Fruit fly (Drosophila melanogaster) whole organism, embryonic: ENCODE data around the gene CG10803.

Experiments
- Antp ChIP-seq: fragments of 200-800 bp; sonication (Bioruptor generic); optimal IDR thresholded peaks from 3 replicates; lab custom pipeline; 2016; ENCODE audit warnings: missing biosample characterization, missing genetic modification characterization
- Awh ChIP-seq: fragments of 200-800 bp; sonication (Bioruptor generic); IDR thresholded peaks from 2 replicates; pipeline ENCODE4, ENCODE4 v1.3.6; 2022; ENCODE audit warnings: missing biosample characterization, missing genetic modification characterization
- Blimp-1 ChIP-seq: fragments of 200-800 bp; sonication (Bioruptor generic); optimal IDR thresholded peaks from 3 replicates; lab custom pipeline; 2018; ENCODE audit warnings: missing biosample characterization, missing genetic modification characterization, mild to moderate bottlenecking, moderate library complexity, missing genetic modification reagents
- CG11456 ChIP-seq: fragments of 200-800 bp; sonication (Bioruptor generic); IDR thresholded peaks from 3 replicates; pipeline ENCODE4 v1.3.6; 2022; ENCODE audit warnings: missing biosample characterization, missing genetic modification characterization
- CG14710 ChIP-seq: fragments of 200-800 bp; sonication (Bioruptor generic); optimal IDR thresholded peaks from 3 replicates; lab custom pipeline; 2019; ENCODE audit warnings: missing biosample characterization, mild to moderate bottlenecking, missing genetic modification characterization, moderate library complexity
- CG1647 ChIP-seq: fragments of 200-800 bp; sonication (Bioruptor generic); optimal IDR thresholded peaks from 3 replicates; lab custom pipeline; 2016; ENCODE audit warnings: missing biosample characterization, missing genetic modification characterization
- CG17385 ChIP-seq: fragments of 200-800 bp; sonication (Bioruptor generic); optimal IDR thresholded peaks from 3 replicates; lab custom pipeline; 2018; ENCODE audit warnings: missing biosample characterization, mild to moderate bottlenecking, missing genetic modification characterization
- CG17612 ChIP-seq: fragments of 200-800 bp; sonication (Bioruptor generic); IDR thresholded peaks from 2 replicates; pipeline ENCODE4 v1.3.6; 2022; ENCODE audit warnings: missing biosample characterization, missing genetic modification characterization
- CG1832 ChIP-seq: fragments of 200-800 bp; sonication (Bioruptor generic); optimal IDR thresholded peaks from 2 replicates; lab custom pipeline; 2017; ENCODE audit warnings: missing biosample characterization, mild to moderate bottlenecking, missing genetic modification characterization, inconsistent platforms
- CG2875 ChIP-seq: fragments of 200-800 bp; sonication (Bioruptor generic); optimal IDR thresholded peaks from 2 replicates; lab custom pipeline; 2017; ENCODE audit warnings: missing biosample characterization, mild to moderate bottlenecking, missing genetic modification characterization, missing genetic modification reagents
- CG8478 ChIP-seq: fragments of >200 bp; optimal IDR thresholded peaks from 2 replicates; lab custom pipeline; 2018
- CG9437 ChIP-seq: fragments of 200-800 bp; sonication (Bioruptor generic); optimal IDR thresholded peaks from 2 replicates; lab custom pipeline; 2018; ENCODE audit warnings: missing biosample characterization, mild to moderate bottlenecking, missing genetic modification characterization
- CG9727 ChIP-seq: fragments of 200-800 bp; sonication (Bioruptor generic); optimal IDR thresholded peaks from 3 replicates; lab custom pipeline; 2017; ENCODE audit warnings: missing biosample characterization, mild to moderate bottlenecking, missing genetic modification characterization
- Dad ChIP-seq: fragments of 200-800 bp; sonication (Bioruptor generic); optimal IDR thresholded peaks from 3 replicates; lab custom pipeline; 2016; ENCODE audit warnings: missing biosample characterization, missing genetic modification characterization
- Dek ChIP-seq: fragments of 200-800 bp; sonication (Bioruptor generic); optimal IDR thresholded peaks from 3 replicates; lab custom pipeline; 2019; ENCODE audit warnings: missing biosample characterization, mild to moderate bottlenecking, missing genetic modification characterization, moderate library complexity
- Ets65A ChIP-seq: fragments of 200-800 bp; sonication (Bioruptor generic); peaks from one replicate; lab custom pipeline; 2016; ENCODE audit warnings: missing biosample characterization, missing genetic modification characterization
- Hr51 ChIP-seq, 2 experiments: fragments of 200-800 bp; sonication (Bioruptor generic); optimal IDR thresholded peaks; 2 replicates in 1 of 2; 3 replicates in 1 of 2; lab custom pipeline; 2016 to 2018; ENCODE audit warnings: missing biosample characterization in 2 of 2, missing genetic modification characterization in 2 of 2, mild to moderate bottlenecking in 1 of 2, moderate library complexity in 1 of 2
- Lhr ChIP-seq: fragments of 200-800 bp; sonication (Bioruptor generic); optimal IDR thresholded peaks from 3 replicates; lab custom pipeline; 2017; ENCODE audit warnings: mild to moderate bottlenecking, missing biosample characterization, missing genetic modification reagents, missing genetic modification characterization
- Med ChIP-seq: fragments of 200-800 bp; sonication (Bioruptor generic); peaks from one replicate; lab custom pipeline; 2016; ENCODE audit warnings: missing biosample characterization, missing genetic modification characterization, mild to moderate bottlenecking, inconsistent platforms, moderate library complexity
- NC2β ChIP-seq: fragments of 200-800 bp; sonication (Bioruptor generic); optimal IDR thresholded peaks from 2 replicates; lab custom pipeline; 2016; ENCODE audit warnings: missing biosample characterization, missing genetic modification characterization
- NFAT ChIP-seq: fragments of 200-800 bp; sonication (Bioruptor generic); IDR thresholded peaks from 2 replicates; pipeline ENCODE4 v1.3.6; 2022; ENCODE audit warnings: missing biosample characterization, missing genetic modification characterization
- Pdp1 ChIP-seq, 2 experiments: fragments of 200-800 bp; sonication (Bioruptor generic); optimal IDR thresholded peaks; 3 replicates each; lab custom pipeline; 2016; ENCODE audit warnings: missing biosample characterization in 2 of 2, missing genetic modification characterization in 2 of 2, mild to moderate bottlenecking in 1 of 2, moderate library complexity in 1 of 2
- Trl ChIP-seq, 3 experiments: fragments of >200 bp in 2 of 3; fragments of 200-800 bp in 1 of 3; sonication (Bioruptor generic) in 1 of 3; optimal IDR thresholded peaks; 2 replicates in 1 of 3; 3 replicates in 2 of 3; lab custom pipeline; 2016 to 2017; ENCODE audit warnings: missing biosample characterization in 1 of 3, missing genetic modification characterization in 1 of 3
- cas ChIP-seq: fragments of 200-800 bp; sonication (Bioruptor generic); IDR thresholded peaks from 2 replicates; pipeline ENCODE4 v1.3.6; 2022; ENCODE audit warnings: missing biosample characterization, missing genetic modification characterization
- dysf ChIP-seq: fragments of 200-800 bp; sonication (Bioruptor generic); IDR thresholded peaks from 3 replicates; pipeline ENCODE4 v1.3.6; 2022; ENCODE audit warnings: missing biosample characterization, missing genetic modification characterization
- en ChIP-seq: fragments of 200-800 bp; sonication (Bioruptor generic); optimal IDR thresholded peaks from 2 replicates; lab custom pipeline; 2016; ENCODE audit warnings: missing biosample characterization, missing genetic modification characterization
- eve ChIP-seq, 2 experiments: fragments of >200 bp; optimal IDR thresholded peaks; 2 replicates each; lab custom pipeline; 2017; ENCODE audit warnings: missing biosample characterization in 2 of 2, missing genetic modification characterization in 2 of 2
- gcm ChIP-seq: fragments of 200-800 bp; sonication (Bioruptor generic); optimal IDR thresholded peaks from 2 replicates; lab custom pipeline; 2019; ENCODE audit warnings: missing biosample characterization, mild to moderate bottlenecking, missing genetic modification characterization, moderate library complexity
- gem ChIP-seq: fragments of 200-800 bp; sonication (Bioruptor generic); optimal IDR thresholded peaks from 2 replicates; lab custom pipeline; 2019; ENCODE audit warnings: missing biosample characterization, mild to moderate bottlenecking, missing genetic modification characterization, moderate library complexity
- grau ChIP-seq: fragments of 200-800 bp; optimal IDR thresholded peaks from 3 replicates; lab custom pipeline; 2019; ENCODE audit warnings: missing biosample characterization, mild to moderate bottlenecking, missing genetic modification characterization, moderate library complexity
- gsb-n ChIP-seq: fragments of 200-800 bp; sonication (Bioruptor generic); optimal IDR thresholded peaks from 3 replicates; lab custom pipeline; 2018; ENCODE audit warnings: missing biosample characterization, mild to moderate bottlenecking, missing genetic modification characterization
- hkb ChIP-seq, 2 experiments: fragments of 200-800 bp in 1 of 2; fragments of >200 bp in 1 of 2; sonication (Bioruptor generic) in 1 of 2; IDR thresholded peaks in 1 of 2; optimal IDR thresholded peaks in 1 of 2; 2 replicates each; pipeline versions ENCODE4 v1.3.6 to Lab custom; 2017 to 2022; ENCODE audit warnings: missing biosample characterization in 1 of 2, missing genetic modification characterization in 1 of 2
- lmd ChIP-seq: fragments of 200-800 bp; sonication (Bioruptor generic); IDR thresholded peaks from 2 replicates; pipeline ENCODE4 v1.3.6; 2022; ENCODE audit warnings: missing biosample characterization, missing genetic modification characterization
- nau ChIP-seq: fragments of 200-800 bp; sonication (Bioruptor generic); optimal IDR thresholded peaks from 3 replicates; lab custom pipeline; 2017; ENCODE audit warnings: missing biosample characterization, mild to moderate bottlenecking, missing genetic modification characterization, missing genetic modification reagents
- oc ChIP-seq: fragments of 200-800 bp; sonication (Bioruptor generic); optimal IDR thresholded peaks from 2 replicates; lab custom pipeline; 2018; ENCODE audit warnings: missing biosample characterization, mild to moderate bottlenecking, missing genetic modification characterization, moderate library complexity
- ranshi ChIP-seq: fragments of 200-800 bp; sonication (Bioruptor generic); IDR thresholded peaks from 2 replicates; pipeline ENCODE4 v1.3.6; 2022; ENCODE audit warnings: missing biosample characterization, missing genetic modification characterization
- row ChIP-seq: fragments of 200-800 bp; sonication (Bioruptor generic); IDR thresholded peaks from 3 replicates; pipeline ENCODE4 v1.3.6; 2022; ENCODE audit warnings: missing biosample characterization, missing genetic modification characterization
- sens-2 ChIP-seq: fragments of 200-800 bp; sonication (Bioruptor generic); IDR thresholded peaks from 2 replicates; pipeline ENCODE4 v1.3.6; 2022; ENCODE audit warnings: missing biosample characterization, missing genetic modification characterization
- seq ChIP-seq: fragments of 200-800 bp; sonication (Bioruptor generic); IDR thresholded peaks from 2 replicates; pipeline ENCODE4 v1.3.6; 2022; ENCODE audit warnings: missing biosample characterization, missing genetic modification characterization
- shn ChIP-seq: fragments of 200-800 bp; sonication (Bioruptor generic); optimal IDR thresholded peaks from 3 replicates; lab custom pipeline; 2016; ENCODE audit warnings: missing biosample characterization, missing genetic modification characterization
- slbo ChIP-seq: fragments of 200-800 bp; sonication (Bioruptor generic); IDR thresholded peaks from 2 replicates; pipeline ENCODE4 v1.3.6; 2022; ENCODE audit warnings: missing biosample characterization, missing genetic modification characterization
- slou ChIP-seq: fragments of 200-800 bp; sonication (Bioruptor generic); optimal IDR thresholded peaks from 3 replicates; lab custom pipeline; 2016; ENCODE audit warnings: missing biosample characterization, missing genetic modification characterization
- so ChIP-seq: fragments of 200-800 bp; sonication (Bioruptor generic); IDR thresholded peaks from 3 replicates; pipeline ENCODE4 v1.3.6; 2022; ENCODE audit warnings: missing biosample characterization, missing genetic modification characterization
- tin ChIP-seq: fragments of 200-800 bp; sonication (Bioruptor generic); optimal IDR thresholded peaks from 3 replicates; lab custom pipeline; 2016; ENCODE audit warnings: missing biosample characterization, missing genetic modification characterization
- zf30C ChIP-seq: fragments of 200-800 bp; sonication (Bioruptor generic); optimal IDR thresholded peaks from 3 replicates; lab custom pipeline; 2018; ENCODE audit warnings: missing biosample characterization, mild to moderate bottlenecking, missing genetic modification characterization

The CG10803 gene

DNA sequence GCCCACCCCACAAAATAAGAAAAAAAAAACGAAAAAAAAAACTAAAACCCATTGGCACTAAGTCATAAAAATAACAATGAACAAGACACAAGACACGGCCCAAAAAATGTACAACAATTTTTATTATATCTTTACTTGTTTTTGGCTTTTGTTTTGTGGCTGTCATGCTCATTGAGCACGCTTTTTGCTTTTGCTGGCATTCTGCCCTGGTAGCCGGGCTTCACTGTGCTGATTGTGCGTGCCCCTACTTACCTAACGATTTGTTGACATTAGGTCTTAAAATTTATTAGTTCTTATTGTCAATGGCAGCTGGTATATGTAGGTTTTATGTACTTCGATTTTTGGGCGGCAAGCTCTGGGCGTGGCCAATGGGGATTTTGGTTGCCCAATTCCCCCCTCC lies 27.0 kb upstream of the CG10803 start:
- no peak for TF ChIP-seq Dad (GFP tag; lab: Kevin White, UChicago)
- no peak for TF ChIP-seq Lhr (GFP tag; lab: Kevin White, UChicago)
- TF ChIP-seq CG17612 (GFP tag; lab: Robert Waterston, UW), result no peak
- no peak for TF ChIP-seq tin
- TF ChIP-seq sens-2 (GFP tag; lab: Robert Waterston, UW), result no peak
- no peak for TF ChIP-seq Trl (optimal IDR thresholded peaks at IDR 0.05; lab: Kevin White, UChicago)
- TF ChIP-seq Trl (GFP tag; optimal IDR thresholded peaks at IDR 0.05; lab: Kevin White, UChicago), result no peak
- TF ChIP-seq seq (GFP tag; lab: Robert Waterston, UW), result no peak
- no peak for TF ChIP-seq slou (GFP tag; lab: Kevin White, UChicago)
- TF ChIP-seq gem (tag; lab: Kevin White, UChicago), result no peak
- TF ChIP-seq dysf (GFP tag; lab: Robert Waterston, UW), result no peak
- peak; percentile 19; the same call in 1 of the 2 replicates for TF ChIP-seq lmd (GFP tag; lab: Robert Waterston, UW)
- no peak for TF ChIP-seq CG1647
- TF ChIP-seq row (GFP tag; lab: Robert Waterston, UW), result peak; percentile 39; the same call in 2 of the 3 replicates
- no peak for TF ChIP-seq cas (GFP tag; lab: Robert Waterston, UW)
- TF ChIP-seq eve (GFP tag; optimal IDR thresholded peaks at IDR 0.05; lab: Kevin White, UChicago), result no peak
- no peak for TF ChIP-seq CG9727 (GFP tag; lab: Kevin White, UChicago)
- TF ChIP-seq Med (GFP tag; lab: Kevin White, UChicago), result peak; percentile 21
- TF ChIP-seq Blimp-1 (GFP tag; lab: Kevin White, UChicago), result no peak
- no peak for TF ChIP-seq Antp (GFP tag; lab: Kevin White, UChicago)
- peak; percentile 68 for TF ChIP-seq Ets65A
- no peak for TF ChIP-seq so (GFP tag; lab: Robert Waterston, UW)
- no peak for TF ChIP-seq NFAT (GFP tag; lab: Robert Waterston, UW)
- no peak for TF ChIP-seq ranshi (GFP tag; lab: Robert Waterston, UW)
- TF ChIP-seq CG9437, result no peak
- TF ChIP-seq en (GFP tag; lab: Kevin White, UChicago), result no peak
- TF ChIP-seq oc (tag; lab: Kevin White, UChicago), result no peak
- no peak for TF ChIP-seq CG17385 (GFP tag; lab: Kevin White, UChicago)
- TF ChIP-seq zf30C (GFP tag; lab: Kevin White, UChicago), result no peak
- TF ChIP-seq gcm (GFP tag; lab: Kevin White, UChicago), result no peak
- no peak for TF ChIP-seq nau (GFP tag; lab: Kevin White, UChicago)
- no peak for TF ChIP-seq CG14710 (tag; lab: Kevin White, UChicago)
- TF ChIP-seq CG8478 (lab: Kevin White, UChicago), result no peak
- TF ChIP-seq Awh, result no peak
- no peak for TF ChIP-seq Dek (tag; lab: Kevin White, UChicago)
- TF ChIP-seq CG2875 (GFP tag; lab: Kevin White, UChicago), result no peak
- TF ChIP-seq NC2β, result no peak
- TF ChIP-seq shn (GFP tag; lab: Kevin White, UChicago), result no peak
- no peak for TF ChIP-seq CG11456 (GFP tag; lab: Robert Waterston, UW)
- TF ChIP-seq hkb (optimal IDR thresholded peaks at IDR 0.05; lab: Kevin White, UChicago), result no peak
- TF ChIP-seq hkb (GFP tag; IDR thresholded peaks at IDR 0.05; lab: Robert Waterston, UW), result 0 out of 2 replicates have a peak, but pooled peaks have one; percentile 29
- TF ChIP-seq grau (tag; lab: Kevin White, UChicago), result peak; percentile 63
- no peak for TF ChIP-seq CG1832 (GFP tag; lab: Kevin White, UChicago)
- no peak for TF ChIP-seq Hr51 (GFP tag; optimal IDR thresholded peaks at IDR 0.05; lab: Kevin White, UChicago)
- peak; percentile 40 for TF ChIP-seq slbo (GFP tag; lab: Robert Waterston, UW)
- no peak for TF ChIP-seq gsb-n (tag; lab: Kevin White, UChicago)
- TF ChIP-seq Pdp1 (GFP tag; optimal IDR thresholded peaks at IDR 0.05; lab: Kevin White, UChicago), result peak in 1 of 2 experiments; percentile 23
- TF ChIP-seq, all 482 proteins: peak for 8
